Fruit fly (Drosophila melanogaster) whole organism, embryonic: ENCODE measurements around the gene Mst89B.

Experiments used
- CG3726 ChIP-seq: fragments of 200-800 bp; sonication (Bioruptor generic); IDR thresholded peaks from 3 replicates; pipeline ENCODE4, ENCODE4 v1.3.6; 2022; ENCODE audit warnings: missing biosample characterization, missing genetic modification characterization
- pros ChIP-seq: fragments of 200-800 bp; sonication (Bioruptor generic); optimal IDR thresholded peaks from 3 replicates; lab custom pipeline; 2019; ENCODE audit warnings: missing biosample characterization, mild to moderate bottlenecking, missing genetic modification characterization, moderate library complexity

- TF ChIP-seq pros (GFP tag; lab: Kevin White, UChicago) = no peak
- peak; percentile 5; the same call in 1 of the 3 replicates for TF ChIP-seq CG3726 (GFP tag; lab: Robert Waterston, UW)
Observed at dm6 chr3R:16260385-16261169, 6.2 kb upstream of the Mst89B start.
